Worm (Caenorhabditis elegans): Measurements from ENCODE around the gene csp-2.

The csp-2 gene

DNA sequence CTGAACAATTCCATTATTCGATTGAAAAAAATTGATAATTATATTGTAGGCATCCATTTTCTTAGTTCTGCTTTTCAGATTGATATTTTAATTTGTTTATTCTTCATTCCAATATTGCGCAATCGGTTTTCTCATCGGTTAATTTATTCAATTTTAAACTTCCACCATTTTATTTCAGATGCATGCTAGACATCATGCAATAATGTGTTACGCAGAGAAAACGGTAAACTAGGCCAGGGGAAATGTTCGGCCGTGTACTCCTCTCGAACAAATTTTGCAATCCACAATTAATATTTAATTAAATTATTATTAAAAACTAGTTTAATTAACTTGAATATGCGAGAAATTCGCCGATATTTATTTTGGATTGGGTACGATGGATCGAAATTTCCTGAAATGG is 14.1 kb downstream of the csp-2 start, which contains the start of gene Y73B6BL.29 (continued):
- TF ChIP-seq madf-6 (GFP tag; IDR thresholded peaks at IDR 0.05) (peak; percentile 69), B0261.1 (tag; optimal IDR thresholded peaks at IDR 0.05) (peak; percentile 12), D2030.7 (GFP tag; IDR thresholded peaks at IDR 0.05) (peak; percentile 63; the same call in 1 of the 2 replicates), snpc-1.3 (tag; optimal IDR thresholded peaks at IDR 0.05; ENCODE audit: insufficient read depth) (peak; percentile 66), ztf-28 (GFP tag; IDR thresholded peaks at IDR 0.05) (0 out of 2 replicates have a peak, but pooled peaks have one; percentile 71), nfya-1 (tag; optimal IDR thresholded peaks at IDR 0.05; ENCODE audit: borderline replicate concordance, insufficient read depth) (no peak), lin-26 (GFP tag; IDR thresholded peaks at IDR 0.05) (no peak), fkh-3 (tag; optimal IDR thresholded peaks at IDR 0.05) (no peak), ceh-40 (GFP tag; IDR thresholded peaks at IDR 0.05) (0 out of 2 replicates have a peak, but pooled peaks have one; percentile 43)

DNA sequence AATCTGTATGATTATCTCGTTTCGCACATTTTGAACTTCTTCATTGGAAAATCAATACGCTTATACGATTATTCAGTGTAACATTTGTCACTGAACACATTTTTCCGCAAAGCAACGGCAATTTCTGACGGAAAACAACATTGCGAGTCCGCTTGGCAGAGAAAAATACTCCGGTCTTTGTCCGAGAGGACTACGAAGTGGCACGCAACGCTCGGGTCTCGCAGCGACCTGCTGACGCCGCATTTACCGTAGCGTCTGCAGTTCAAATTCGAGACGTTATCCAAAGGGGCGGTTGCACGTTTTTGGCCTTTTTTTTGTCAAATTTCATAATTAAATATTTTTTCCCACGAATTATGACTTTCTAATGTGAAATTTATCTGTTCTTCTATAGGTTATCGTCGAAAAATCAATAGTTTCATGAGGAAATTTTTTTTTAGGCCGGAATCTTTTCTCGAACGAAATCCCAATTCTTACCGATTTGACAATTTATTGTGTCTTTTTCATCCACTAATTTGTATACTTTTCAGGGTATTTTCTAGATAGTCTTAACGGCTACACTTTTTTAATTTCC is 16.2 kb downstream of the csp-2 start, which contains the start of gene sqd-1:
Gene sqd-1 (plus strand): TSS at position 521 of the 571 bp plus-strand sequence.
- TF ChIP-seq dpl-1 (GFP tag; optimal IDR thresholded peaks at IDR 0.05) = peak; percentile 61
- TF ChIP-seq ets-4 (GFP tag; optimal IDR thresholded peaks at IDR 0.05) = no peak
- peak; percentile 93 for TF ChIP-seq K11D2.4 (GFP tag; IDR thresholded peaks at IDR 0.05)
- no peak for TF ChIP-seq ama-1 (optimal IDR thresholded peaks at IDR 0.05)
- no peak for TF ChIP-seq ama-1 (GFP tag; optimal IDR thresholded peaks at IDR 0.05)
- peak; percentile 57; the same call in 1 of the 2 replicates for TF ChIP-seq egrh-3 (GFP tag; IDR thresholded peaks at IDR 0.05)
- peak; percentile 92 for TF ChIP-seq lin-54 (GFP tag; optimal IDR thresholded peaks at IDR 0.05)
- peak; percentile 91 for TF ChIP-seq K12H6.12 (tag; optimal IDR thresholded peaks at IDR 0.05)
- TF ChIP-seq ceh-58 (GFP tag; IDR thresholded peaks at IDR 0.05) = no peak
- TF ChIP-seq unc-62 (GFP tag; optimal IDR thresholded peaks at IDR 0.05) = no peak
- no peak for TF ChIP-seq ccch-3 (GFP tag; optimal IDR thresholded peaks at IDR 0.05)
- TF ChIP-seq nhr-90 (tag; optimal IDR thresholded peaks at IDR 0.05) = peak; percentile 16
- TF ChIP-seq madf-6 (GFP tag; IDR thresholded peaks at IDR 0.05) = peak; percentile 86
- peak; percentile 92 for TF ChIP-seq C17E4.6 (GFP tag; IDR thresholded peaks at IDR 0.05)
- peak; percentile 76; the same call in 1 of the 2 replicates for TF ChIP-seq hsf-1 (GFP tag; IDR thresholded peaks at IDR 0.05)
- no peak for TF ChIP-seq F57A8.1 (GFP tag; optimal IDR thresholded peaks at IDR 0.05)
- TF ChIP-seq let-526 (GFP tag; IDR thresholded peaks at IDR 0.05) = peak; percentile 89
- no peak for TF ChIP-seq nfya-2 (GFP tag; IDR thresholded peaks at IDR 0.05)
- TF ChIP-seq F37B4.10 (GFP tag; IDR thresholded peaks at IDR 0.05) = 0 out of 2 replicates have a peak, but pooled peaks have one; percentile 71
- peak; percentile 100 for TF ChIP-seq F33H1.4 (GFP tag; IDR thresholded peaks at IDR 0.05)
- TF ChIP-seq madf-10 (tag; optimal IDR thresholded peaks at IDR 0.05) = peak; percentile 84
- TF ChIP-seq nhr-179 (tag; optimal IDR thresholded peaks at IDR 0.05) = no peak
- TF ChIP-seq hmg-1.2 (GFP tag; IDR thresholded peaks at IDR 0.05) = peak; percentile 82
- no peak for TF ChIP-seq hlh-26 (GFP tag; conservative IDR thresholded peaks at IDR 0.05)
- TF ChIP-seq snpc-1.1 (tag; optimal IDR thresholded peaks at IDR 0.05; ENCODE audit: insufficient read depth) = peak; percentile 52
- TF ChIP-seq rcor-1 (GFP tag; IDR thresholded peaks at IDR 0.05) = peak; percentile 91
- TF ChIP-seq atf-7 (tag; optimal IDR thresholded peaks at IDR 0.05) = peak; percentile 78
- no peak for TF ChIP-seq ztf-3 (GFP tag; optimal IDR thresholded peaks at IDR 0.05)
- TF ChIP-seq F57C9.4 (tag; optimal IDR thresholded peaks at IDR 0.05) = peak; percentile 79
- peak; percentile 90 for TF ChIP-seq C06A6.2 (GFP tag; conservative IDR thresholded peaks at IDR 0.05)
- no peak for TF ChIP-seq hlh-12 (tag; optimal IDR thresholded peaks at IDR 0.05)
- TF ChIP-seq cebp-1 (GFP tag; IDR thresholded peaks at IDR 0.05) = peak; percentile 73
- peak; percentile 90 for TF ChIP-seq cebp-1 (tag; optimal IDR thresholded peaks at IDR 0.05)
- peak; percentile 22 for TF ChIP-seq somi-1 (GFP tag; optimal IDR thresholded peaks at IDR 0.05)
- peak; percentile 55 for TF ChIP-seq die-1 (tag; optimal IDR thresholded peaks at IDR 0.05)
- peak; percentile 89 for TF ChIP-seq ceh-91 (GFP tag; IDR thresholded peaks at IDR 0.05)
- peak; percentile 43 for TF ChIP-seq efl-1 (GFP tag; optimal IDR thresholded peaks at IDR 0.05)
- no peak for TF ChIP-seq tbx-9 (tag; optimal IDR thresholded peaks at IDR 0.05; ENCODE audit: borderline replicate concordance)
- peak; percentile 82 for TF ChIP-seq ZK185.1 (tag; optimal IDR thresholded peaks at IDR 0.05; ENCODE audit: poor library complexity, severe bottlenecking)
